Fruit fly (Drosophila melanogaster): Measurements from ENCODE around the gene CG8500.

The CG8500 gene

dm6 chr3R:9747272-9747874 lies 37.1 kb upstream of the CG8500 start, which contains the start of gene CG12948 (continued):
- TF ChIP-seq nerfin-1 (tag; optimal IDR thresholded peaks at IDR 0.05): peak; percentile 49
- TF ChIP-seq Myb (GFP tag; optimal IDR thresholded peaks at IDR 0.05): peak; percentile 7
- no peak for TF ChIP-seq Eip74EF (GFP tag; optimal IDR thresholded peaks at IDR 0.05)
- TF ChIP-seq trem (tag; optimal IDR thresholded peaks at IDR 0.05): peak; percentile 56
- TF ChIP-seq CG4820 (GFP tag; optimal IDR thresholded peaks at IDR 0.05): peak; percentile 46
- TF ChIP-seq CG12219 (GFP tag; optimal IDR thresholded peaks at IDR 0.05): peak; percentile 4
- TF ChIP-seq CG17186 (GFP tag; optimal IDR thresholded peaks at IDR 0.05): no peak
- TF ChIP-seq Hr3 (GFP tag; optimal IDR thresholded peaks at IDR 0.05): peak; percentile 22
- TF ChIP-seq gsb-n (tag; optimal IDR thresholded peaks at IDR 0.05): no peak
- TF ChIP-seq Dad (GFP tag; optimal IDR thresholded peaks at IDR 0.05): peak; percentile 53
- TF ChIP-seq pros (GFP tag; optimal IDR thresholded peaks at IDR 0.05): peak; percentile 62
- TF ChIP-seq HLH54F (GFP tag; optimal IDR thresholded peaks at IDR 0.05): peak; percentile 53
- TF ChIP-seq az2 (GFP tag; optimal IDR thresholded peaks at IDR 0.05): peak; percentile 3
- peak; percentile 18 for TF ChIP-seq CG9609 (GFP tag; optimal IDR thresholded peaks at IDR 0.05)
- TF ChIP-seq HLH3B (GFP tag; IDR thresholded peaks at IDR 0.05): 0 out of 2 replicates have a peak, but pooled peaks have one; percentile 16
- TF ChIP-seq CG8924 (tag; optimal IDR thresholded peaks at IDR 0.05): peak; percentile 64
- TF ChIP-seq abd-A (tag; optimal IDR thresholded peaks at IDR 0.05): no peak
- TF ChIP-seq Camta (GFP tag; optimal IDR thresholded peaks at IDR 0.05): peak; percentile 48
- TF ChIP-seq Adf1 (GFP tag; IDR thresholded peaks at IDR 0.05): peak; percentile 26; the same call in 1 of the 2 replicates
- TF ChIP-seq CG9817 (tag; optimal IDR thresholded peaks at IDR 0.05): peak; percentile 54
- TF ChIP-seq CG1024 (GFP tag; IDR thresholded peaks at IDR 0.05): no peak
- peak; percentile 61 for TF ChIP-seq CG15514 (GFP tag; optimal IDR thresholded peaks at IDR 0.05)
- TF ChIP-seq aop (GFP tag; IDR thresholded peaks at IDR 0.05): no peak
- TF ChIP-seq CG3995 (GFP tag; optimal IDR thresholded peaks at IDR 0.05): peak; percentile 52
- 0 out of 2 replicates have a peak, but pooled peaks have one; percentile 28 for TF ChIP-seq CG4404 (GFP tag; IDR thresholded peaks at IDR 0.05)
- TF ChIP-seq dan (GFP tag; IDR thresholded peaks at IDR 0.05): no peak
- no peak for TF ChIP-seq CrebB (tag; optimal IDR thresholded peaks at IDR 0.05)
- peak; percentile 3 for TF ChIP-seq fu2 (GFP tag; optimal IDR thresholded peaks at IDR 0.05)
- TF ChIP-seq ci (GFP tag; IDR thresholded peaks at IDR 0.05): peak; percentile 47; the same call in 1 of the 3 replicates
- TF ChIP-seq dysf (GFP tag; IDR thresholded peaks at IDR 0.05): peak; percentile 67; the same call in 2 of the 3 replicates
- peak; percentile 21 for TF ChIP-seq CG8944 (GFP tag; optimal IDR thresholded peaks at IDR 0.05)
- peak; percentile 20 for TF ChIP-seq zfh2 (GFP tag; optimal IDR thresholded peaks at IDR 0.05)
- peak; percentile 90 for TF ChIP-seq sens (GFP tag)
- TF ChIP-seq twi (tag; optimal IDR thresholded peaks at IDR 0.05): peak; percentile 16
- TF ChIP-seq CG11560 (tag; IDR thresholded peaks at IDR 0.05): peak; percentile 44; the same call in 1 of the 3 replicates
- no peak for TF ChIP-seq CG7357 (GFP tag; IDR thresholded peaks at IDR 0.05)
- TF ChIP-seq lov (optimal IDR thresholded peaks at IDR 0.05): no peak
- no peak for TF ChIP-seq lov (GFP tag; IDR thresholded peaks at IDR 0.05)

dm6 chr3R:9747875-9747899 lies 36.8 kb upstream of the CG8500 start, which contains the start of gene PpD3:
Gene PpD3, plus strand, starts transcription at chr3R:9747875.
- no peak for TF ChIP-seq pzg (GFP tag; optimal IDR thresholded peaks at IDR 0.05)
- peak; percentile 42 for TF ChIP-seq BEAF-32 (GFP tag; optimal IDR thresholded peaks at IDR 0.05)

All from whole organism, embryonic.